Fruit fly (Drosophila melanogaster): Measurements from ENCODE around the gene CG11247.

CG11247 gene

dm6 chr3L:21706144-21706926 lies 22.3 kb downstream of the CG11247 start, which contains the start of gene CG32447:
TSS of gene CG32447 (minus strand) at chr3L:21706365.
- no peak for TF ChIP-seq en (GFP tag; optimal IDR thresholded peaks at IDR 0.05)
- TF ChIP-seq Dek (tag; optimal IDR thresholded peaks at IDR 0.05), result no peak
- TF ChIP-seq ewg (GFP tag; optimal IDR thresholded peaks at IDR 0.05), result no peak
- TF ChIP-seq lbe (GFP tag; optimal IDR thresholded peaks at IDR 0.05), result no peak
- TF ChIP-seq Myb (GFP tag; optimal IDR thresholded peaks at IDR 0.05), result no peak
- TF ChIP-seq CG12659 (GFP tag; optimal IDR thresholded peaks at IDR 0.05), result no peak
- no peak for TF ChIP-seq CG17612 (GFP tag; IDR thresholded peaks at IDR 0.05)
- no peak for TF ChIP-seq CG30020 (tag; optimal IDR thresholded peaks at IDR 0.05)
- no peak for TF ChIP-seq mirr (GFP tag; optimal IDR thresholded peaks at IDR 0.05)
- no peak for TF ChIP-seq cwo (GFP tag; optimal IDR thresholded peaks at IDR 0.05)
- no peak for TF ChIP-seq Dip2 (GFP tag; IDR thresholded peaks at IDR 0.05)
- no peak for TF ChIP-seq CG3065 (GFP tag; optimal IDR thresholded peaks at IDR 0.05)
- TF ChIP-seq slou (GFP tag; optimal IDR thresholded peaks at IDR 0.05), result no peak
- no peak for TF ChIP-seq Fer3 (tag; optimal IDR thresholded peaks at IDR 0.05)
- no peak for TF ChIP-seq Fer2 (tag; optimal IDR thresholded peaks at IDR 0.05)
- no peak for TF ChIP-seq NfI (GFP tag; optimal IDR thresholded peaks at IDR 0.05)
- no peak for TF ChIP-seq Trl (optimal IDR thresholded peaks at IDR 0.05)
- TF ChIP-seq Trl (GFP tag; optimal IDR thresholded peaks at IDR 0.05), result no peak
- TF ChIP-seq Hmx (GFP tag; optimal IDR thresholded peaks at IDR 0.05), result no peak
- no peak for TF ChIP-seq CG11247 (GFP tag; IDR thresholded peaks at IDR 0.05)
- TF ChIP-seq CG15269 (tag; optimal IDR thresholded peaks at IDR 0.05), result no peak
- no peak for TF ChIP-seq HLH54F (GFP tag; optimal IDR thresholded peaks at IDR 0.05)
- TF ChIP-seq shn (GFP tag; optimal IDR thresholded peaks at IDR 0.05), result no peak
- TF ChIP-seq dm (GFP tag; optimal IDR thresholded peaks at IDR 0.05), result no peak
- TF ChIP-seq CG2712 (tag; optimal IDR thresholded peaks at IDR 0.05), result no peak
- no peak for TF ChIP-seq croc (GFP tag; conservative IDR thresholded peaks at IDR 0.05)
- TF ChIP-seq Elba2 (GFP tag; optimal IDR thresholded peaks at IDR 0.05), result no peak
- no peak for TF ChIP-seq CG34224 (GFP tag; IDR thresholded peaks at IDR 0.05; ENCODE audit: partially characterized antibody)
- no peak for TF ChIP-seq vvl (GFP tag; IDR thresholded peaks at IDR 0.05)
- no peak for TF ChIP-seq CG9876 (GFP tag; optimal IDR thresholded peaks at IDR 0.05)
- no peak for TF ChIP-seq CG14014 (GFP tag; IDR thresholded peaks at IDR 0.05)
- TF ChIP-seq crp (GFP tag; optimal IDR thresholded peaks at IDR 0.05), result no peak
- TF ChIP-seq CG31388 (GFP tag; optimal IDR thresholded peaks at IDR 0.05), result no peak
- TF ChIP-seq ab (GFP tag; optimal IDR thresholded peaks at IDR 0.05), result no peak
- TF ChIP-seq MESR4 (GFP tag; optimal IDR thresholded peaks at IDR 0.05), result no peak
- no peak for TF ChIP-seq Blimp-1 (GFP tag; optimal IDR thresholded peaks at IDR 0.05)
- TF ChIP-seq CG6254 (GFP tag; optimal IDR thresholded peaks at IDR 0.05), result no peak
- no peak for TF ChIP-seq CG4328 (GFP tag; optimal IDR thresholded peaks at IDR 0.05)
- peak; percentile 98 for TF ChIP-seq CG5180 (GFP tag; optimal IDR thresholded peaks at IDR 0.05)
- TF ChIP-seq CG12071 (GFP tag; optimal IDR thresholded peaks at IDR 0.05), result no peak
- 0 out of 2 replicates have a peak, but pooled peaks have one; percentile 14 for TF ChIP-seq amos (GFP tag; IDR thresholded peaks at IDR 0.05; ENCODE audit: partially characterized antibody)
- TF ChIP-seq p53 (GFP tag; optimal IDR thresholded peaks at IDR 0.05), result no peak
- TF ChIP-seq run (tag; optimal IDR thresholded peaks at IDR 0.05), result no peak
- peak; percentile 17 for TF ChIP-seq HLHmδ (GFP tag; optimal IDR thresholded peaks at IDR 0.05)
- TF ChIP-seq Usf (GFP tag; optimal IDR thresholded peaks at IDR 0.05), result no peak
- TF ChIP-seq Dll (GFP tag; IDR thresholded peaks at IDR 0.05; ENCODE audit: partially characterized antibody), result no peak
- TF ChIP-seq chn (GFP tag; optimal IDR thresholded peaks at IDR 0.05), result no peak
- TF ChIP-seq CG2889 (GFP tag; IDR thresholded peaks at IDR 0.05), result no peak
- no peak for TF ChIP-seq D (optimal IDR thresholded peaks at IDR 0.05)
- TF ChIP-seq D (GFP tag; optimal IDR thresholded peaks at IDR 0.05), result no peak
